Worm (Caenorhabditis elegans): ENCODE data around the gene T26C12.1.

T26C12.1 gene

ce11 chrIV:3231644-3232043, 27.1 kb upstream of the T26C12.1 start (continued):
- no peak for TF ChIP-seq ztf-4 (tag; optimal IDR thresholded peaks at IDR 0.05)
- no peak for TF ChIP-seq ZK546.5 (tag; optimal IDR thresholded peaks at IDR 0.05)
- no peak for TF ChIP-seq nhr-11 (tag; optimal IDR thresholded peaks at IDR 0.05)
- TF ChIP-seq nhr-25 (tag; optimal IDR thresholded peaks at IDR 0.05) = no peak
- no peak for TF ChIP-seq eor-1 (tag; optimal IDR thresholded peaks at IDR 0.05)

ce11 chrIV:3232694-3233372, 25.9 kb upstream of the T26C12.1 start:
- TF ChIP-seq lsy-12 (tag; optimal IDR thresholded peaks at IDR 0.05) = no peak
- peak; percentile 72 for TF ChIP-seq elt-2 (tag; optimal IDR thresholded peaks at IDR 0.05)
- peak; percentile 8 for TF ChIP-seq snpc-4 (tag; optimal IDR thresholded peaks at IDR 0.05)
- TF ChIP-seq zag-1 (tag; optimal IDR thresholded peaks at IDR 0.05) = no peak
- TF ChIP-seq eor-1 (tag; optimal IDR thresholded peaks at IDR 0.05) = no peak
- peak; percentile 51 for TF ChIP-seq hmg-11 (tag; optimal IDR thresholded peaks at IDR 0.05)
- peak; percentile 47 for TF ChIP-seq fos-1 (tag; optimal IDR thresholded peaks at IDR 0.05)
- peak; percentile 87 for TF ChIP-seq nhr-43 (tag; optimal IDR thresholded peaks at IDR 0.05; ENCODE audit: poor library complexity, severe bottlenecking)
- TF ChIP-seq mdl-1 (tag; optimal IDR thresholded peaks at IDR 0.05) = peak; percentile 38
- TF ChIP-seq jun-1 (tag; optimal IDR thresholded peaks at IDR 0.05) = peak; percentile 9
- TF ChIP-seq lin-39 (tag; optimal IDR thresholded peaks at IDR 0.05) = peak; percentile 35
- peak; percentile 24 for TF ChIP-seq lin-15B (tag; optimal IDR thresholded peaks at IDR 0.05)
- peak; percentile 91 for TF ChIP-seq ama-1 (optimal IDR thresholded peaks at IDR 0.05)
- peak; percentile 62 for TF ChIP-seq nfya-1 (tag; optimal IDR thresholded peaks at IDR 0.05; ENCODE audit: insufficient read depth)
- peak; percentile 81 for TF ChIP-seq ceh-28 (tag; optimal IDR thresholded peaks at IDR 0.05)
- TF ChIP-seq nhr-67 (tag; optimal IDR thresholded peaks at IDR 0.05) = no peak
- TF ChIP-seq nhr-28 (tag; optimal IDR thresholded peaks at IDR 0.05) = no peak
- TF ChIP-seq daf-12 (tag; optimal IDR thresholded peaks at IDR 0.05) = no peak
- peak; percentile 44 for TF ChIP-seq pha-4 (tag; optimal IDR thresholded peaks at IDR 0.05)
- peak; percentile 77 for TF ChIP-seq nhr-23 (tag; optimal IDR thresholded peaks at IDR 0.05)
- peak; percentile 37 for TF ChIP-seq pqm-1 (tag; optimal IDR thresholded peaks at IDR 0.05)
- TF ChIP-seq nhr-25 (tag; optimal IDR thresholded peaks at IDR 0.05) = peak; percentile 77

ce11 chrIV:3233429-3233885, 25.3 kb upstream of the T26C12.1 start:
- TF ChIP-seq ceh-28 (tag; optimal IDR thresholded peaks at IDR 0.05) = peak; percentile 72
- TF ChIP-seq unc-62 (GFP tag; optimal IDR thresholded peaks at IDR 0.05) = no peak
- TF ChIP-seq fkh-2 (tag; optimal IDR thresholded peaks at IDR 0.05) = no peak
- TF ChIP-seq lsy-12 (tag; optimal IDR thresholded peaks at IDR 0.05) = peak; percentile 57
- peak; percentile 47 for TF ChIP-seq pha-4 (tag; optimal IDR thresholded peaks at IDR 0.05)
- peak; percentile 23 for TF ChIP-seq jun-1 (tag; optimal IDR thresholded peaks at IDR 0.05)
- peak; percentile 73 for TF ChIP-seq nhr-25 (tag; optimal IDR thresholded peaks at IDR 0.05)
- no peak for TF ChIP-seq ceh-9 (tag; optimal IDR thresholded peaks at IDR 0.05)
- peak; percentile 16 for TF ChIP-seq snpc-4 (tag; optimal IDR thresholded peaks at IDR 0.05)
- TF ChIP-seq nhr-11 (tag; optimal IDR thresholded peaks at IDR 0.05) = no peak
- TF ChIP-seq ztf-11 (tag; optimal IDR thresholded peaks at IDR 0.05) = no peak
- TF ChIP-seq lin-39 (tag; optimal IDR thresholded peaks at IDR 0.05) = no peak
- TF ChIP-seq nfya-1 (tag; optimal IDR thresholded peaks at IDR 0.05; ENCODE audit: insufficient read depth) = peak; percentile 19
- TF ChIP-seq nhr-23 (tag; optimal IDR thresholded peaks at IDR 0.05) = peak; percentile 64
- TF ChIP-seq daf-12 (tag; optimal IDR thresholded peaks at IDR 0.05) = no peak
- TF ChIP-seq egl-5 (tag; optimal IDR thresholded peaks at IDR 0.05) = no peak
- TF ChIP-seq nhr-237 (tag; optimal IDR thresholded peaks at IDR 0.05) = no peak
- TF ChIP-seq tbx-2 (tag; optimal IDR thresholded peaks at IDR 0.05) = peak; percentile 12
- no peak for TF ChIP-seq zag-1 (tag; optimal IDR thresholded peaks at IDR 0.05)
- peak; percentile 83 for TF ChIP-seq nhr-43 (tag; optimal IDR thresholded peaks at IDR 0.05; ENCODE audit: poor library complexity, severe bottlenecking)
- TF ChIP-seq elt-2 (tag; optimal IDR thresholded peaks at IDR 0.05) = peak; percentile 20
- no peak for TF ChIP-seq ZK546.5 (tag; optimal IDR thresholded peaks at IDR 0.05)

- TF ChIP-seq ceh-28 (tag; optimal IDR thresholded peaks at IDR 0.05) (peak; percentile 67), ztf-4 (tag; optimal IDR thresholded peaks at IDR 0.05) (no peak), nhr-76 (tag; optimal IDR thresholded peaks at IDR 0.05) (no peak), zag-1 (tag; optimal IDR thresholded peaks at IDR 0.05) (no peak), nhr-77 (tag; optimal IDR thresholded peaks at IDR 0.05) (no peak), nhr-12 (tag; optimal IDR thresholded peaks at IDR 0.05) (no peak), nhr-23 (tag; optimal IDR thresholded peaks at IDR 0.05) (peak; percentile 92), egl-27 (tag; optimal IDR thresholded peaks at IDR 0.05) (peak; percentile 12), nhr-67 (tag; optimal IDR thresholded peaks at IDR 0.05) (no peak), ceh-9 (tag; optimal IDR thresholded peaks at IDR 0.05) (no peak), nhr-25 (tag; optimal IDR thresholded peaks at IDR 0.05) (peak; percentile 12), nhr-43 (tag; optimal IDR thresholded peaks at IDR 0.05; ENCODE audit: poor library complexity, severe bottlenecking) (peak; percentile 81), mdl-1 (tag; optimal IDR thresholded peaks at IDR 0.05) (no peak), snpc-4 (tag; optimal IDR thresholded peaks at IDR 0.05) (no peak), elt-3 (tag; optimal IDR thresholded peaks at IDR 0.05) (peak in 1 of 3 experiments; percentile 31), unc-62 (GFP tag; optimal IDR thresholded peaks at IDR 0.05) (no peak), nhr-11 (tag; optimal IDR thresholded peaks at IDR 0.05) (no peak), lin-39 (tag; optimal IDR thresholded peaks at IDR 0.05) (no peak), elt-2 (tag; optimal IDR thresholded peaks at IDR 0.05) (no peak)
These were observed 24.4 kb upstream of the T26C12.1 start for ce11 chrIV:3234269-3234668.

Data from whole organism, L3 larva.